Fruit fly (Drosophila melanogaster): Measurements from ENCODE around the gene CG32700.
A peak's percentile ranks its signal among the peaks of the same experiment; 100 is the strongest.

The CG32700 gene

dm6 chrX:9585359-9586002 lies 34.8 kb upstream of the CG32700 start, which contains the start of gene Hex-A (continued):
- TF ChIP-seq dmrt93B (GFP tag; optimal IDR thresholded peaks at IDR 0.05) = peak; percentile 98
- TF ChIP-seq fru (GFP tag; optimal IDR thresholded peaks at IDR 0.05) = peak; percentile 98
- TF ChIP-seq sv (GFP tag; optimal IDR thresholded peaks at IDR 0.05) = peak; percentile 92
- TF ChIP-seq ey (GFP tag; optimal IDR thresholded peaks at IDR 0.05) = peak; percentile 96
- peak; percentile 98 for TF ChIP-seq h (GFP tag; optimal IDR thresholded peaks at IDR 0.05)
- peak; percentile 98 for TF ChIP-seq CG9705 (GFP tag; optimal IDR thresholded peaks at IDR 0.05)
- TF ChIP-seq sage (GFP tag; optimal IDR thresholded peaks at IDR 0.05) = peak; percentile 79
- peak; percentile 96 for TF ChIP-seq rgr (GFP tag; optimal IDR thresholded peaks at IDR 0.05)
- peak; percentile 93 for TF ChIP-seq woc (GFP tag; optimal IDR thresholded peaks at IDR 0.05)
- TF ChIP-seq br (GFP tag; optimal IDR thresholded peaks at IDR 0.05) = peak; percentile 98

- no peak for TF ChIP-seq HLH106 (tag; optimal IDR thresholded peaks at IDR 0.05)
- peak; percentile 29 for TF ChIP-seq Dif (GFP tag; optimal IDR thresholded peaks at IDR 0.05; ENCODE audit: partially characterized antibody)
- peak; percentile 29 for TF ChIP-seq usp (GFP tag; optimal IDR thresholded peaks at IDR 0.05)
Measured at dm6 chrX:9584948-9585315, 34.3 kb upstream of the CG32700 start.

dm6 chrX:9584104-9584947 lies 33.7 kb upstream of the CG32700 start:
- TF ChIP-seq usp (GFP tag; optimal IDR thresholded peaks at IDR 0.05) = no peak
- TF ChIP-seq Abd-B (GFP tag; optimal IDR thresholded peaks at IDR 0.05) = no peak
- TF ChIP-seq N (GFP tag; optimal IDR thresholded peaks at IDR 0.05) = no peak
- TF ChIP-seq OdsH (GFP tag; optimal IDR thresholded peaks at IDR 0.05) = no peak
- peak; percentile 94 for TF ChIP-seq CrebA (GFP tag; optimal IDR thresholded peaks at IDR 0.05; ENCODE audit: borderline replicate concordance)
- TF ChIP-seq Hr83 (GFP tag; optimal IDR thresholded peaks at IDR 0.05; ENCODE audit: poor library complexity, severe bottlenecking) = peak; percentile 77
- TF ChIP-seq tai (GFP tag; optimal IDR thresholded peaks at IDR 0.05) = peak; percentile 69
- peak; percentile 36 for TF ChIP-seq dmrt93B (GFP tag; optimal IDR thresholded peaks at IDR 0.05)
- peak; percentile 70 for TF ChIP-seq h (GFP tag; optimal IDR thresholded peaks at IDR 0.05)
- peak; percentile 31 for TF ChIP-seq Jra (GFP tag; optimal IDR thresholded peaks at IDR 0.05)
- TF ChIP-seq Myc (optimal IDR thresholded peaks at IDR 0.05) = no peak
- TF ChIP-seq CG32264 (GFP tag; optimal IDR thresholded peaks at IDR 0.05) = no peak
- peak in 1 of 2 experiments; percentile 79 for TF ChIP-seq dl (GFP tag; optimal IDR thresholded peaks at IDR 0.05; ENCODE audit: insufficient read depth in 1 of 2, partially characterized antibody in 2 of 2)
- peak; percentile 78 for TF ChIP-seq woc (GFP tag; optimal IDR thresholded peaks at IDR 0.05)
- no peak for TF ChIP-seq Vsx2 (GFP tag; optimal IDR thresholded peaks at IDR 0.05; ENCODE audit: partially characterized antibody)
- peak; percentile 22 for TF ChIP-seq Mio (GFP tag; optimal IDR thresholded peaks at IDR 0.05)
- no peak for TF ChIP-seq foxo (GFP tag; optimal IDR thresholded peaks at IDR 0.05)
- TF ChIP-seq Dif (GFP tag; optimal IDR thresholded peaks at IDR 0.05; ENCODE audit: partially characterized antibody) = peak; percentile 71
- peak; percentile 21 for TF ChIP-seq HLH106 (tag; optimal IDR thresholded peaks at IDR 0.05)
- peak; percentile 23 for TF ChIP-seq rgr (GFP tag; optimal IDR thresholded peaks at IDR 0.05)
- no peak for TF ChIP-seq Sp1 (GFP tag; optimal IDR thresholded peaks at IDR 0.05)
- peak; percentile 24 for TF ChIP-seq br (GFP tag; optimal IDR thresholded peaks at IDR 0.05)
- no peak for TF ChIP-seq sage (GFP tag; optimal IDR thresholded peaks at IDR 0.05)
- no peak for TF ChIP-seq lola (GFP tag; optimal IDR thresholded peaks at IDR 0.05)
- TF ChIP-seq Dfd (GFP tag; optimal IDR thresholded peaks at IDR 0.05) = no peak
- no peak for TF ChIP-seq ey (GFP tag; optimal IDR thresholded peaks at IDR 0.05)
- no peak for TF ChIP-seq pan (optimal IDR thresholded peaks at IDR 0.05)
- TF ChIP-seq Hr78 (GFP tag; optimal IDR thresholded peaks at IDR 0.05) = no peak
- no peak for TF ChIP-seq CG9705 (GFP tag; optimal IDR thresholded peaks at IDR 0.05)
- TF ChIP-seq Hnf4 (GFP tag; optimal IDR thresholded peaks at IDR 0.05) = peak; percentile 82
- no peak for TF ChIP-seq jim (GFP tag; optimal IDR thresholded peaks at IDR 0.05)
- TF ChIP-seq Rel (GFP tag; optimal IDR thresholded peaks at IDR 0.05) = peak; percentile 57
- peak; percentile 73 for TF ChIP-seq Rel (tag; optimal IDR thresholded peaks at IDR 0.05)
- TF ChIP-seq brk (GFP tag; optimal IDR thresholded peaks at IDR 0.05) = peak; percentile 58
- no peak for TF ChIP-seq dsf (GFP tag; optimal IDR thresholded peaks at IDR 0.05; ENCODE audit: borderline replicate concordance)
- no peak for TF ChIP-seq sv (GFP tag; optimal IDR thresholded peaks at IDR 0.05)
- peak; percentile 36 for TF ChIP-seq psq (GFP tag; optimal IDR thresholded peaks at IDR 0.05)
- no peak for TF ChIP-seq GATAd (GFP tag; optimal IDR thresholded peaks at IDR 0.05)
- peak; percentile 14 for TF ChIP-seq fru (GFP tag; optimal IDR thresholded peaks at IDR 0.05)
